Fruit fly (Drosophila melanogaster) whole organism, embryonic: Measurements from ENCODE around the gene PsGEF.
A peak's percentile ranks its signal among the peaks of the same experiment; 100 is the strongest.

Experiments
- Awh ChIP-seq: fragments of 200-800 bp; sonication (Bioruptor generic); IDR thresholded peaks from 2 replicates; pipeline ENCODE4, ENCODE4 v1.3.6; 2022; ENCODE audit warnings: missing biosample characterization, missing genetic modification characterization
- CG10431 ChIP-seq: fragments of 200-800 bp; sonication (Bioruptor generic); optimal IDR thresholded peaks from 3 replicates; lab custom pipeline; 2018; ENCODE audit warnings: missing biosample characterization, mild to moderate bottlenecking, missing genetic modification characterization
- CG12299 ChIP-seq: fragments of 200-800 bp; sonication (Bioruptor generic); optimal IDR thresholded peaks from 2 replicates; lab custom pipeline; 2018; ENCODE audit warnings: missing biosample characterization, mild to moderate bottlenecking, missing genetic modification characterization
- CG13775 ChIP-seq: fragments of 200-800 bp; sonication (Bioruptor generic); optimal IDR thresholded peaks from 3 replicates; lab custom pipeline; 2017; ENCODE audit warnings: missing biosample characterization, mild to moderate bottlenecking, missing genetic modification characterization
- CG14860 ChIP-seq: fragments of 200-800 bp; sonication (Bioruptor generic); IDR thresholded peaks from 3 replicates; pipeline ENCODE4 v1.3.6; 2022; ENCODE audit warnings: missing biosample characterization, missing genetic modification characterization; ENCODE audit not compliant: partially characterized antibody
- CG15514 ChIP-seq: fragments of 200-800 bp; sonication (Bioruptor generic); optimal IDR thresholded peaks from 3 replicates; lab custom pipeline; 2017; ENCODE audit warnings: missing biosample characterization, missing genetic modification characterization, mild to moderate bottlenecking, moderate library complexity, missing genetic modification reagents
- CG15601 ChIP-seq: fragments of 200-800 bp; sonication (Bioruptor generic); optimal IDR thresholded peaks from 3 replicates; lab custom pipeline; 2019; ENCODE audit warnings: missing biosample characterization, mild to moderate bottlenecking, missing genetic modification characterization, moderate library complexity
- CG1647 ChIP-seq: fragments of 200-800 bp; sonication (Bioruptor generic); optimal IDR thresholded peaks from 3 replicates; lab custom pipeline; 2016; ENCODE audit warnings: missing biosample characterization, missing genetic modification characterization
- CG16813 ChIP-seq: fragments of 200-800 bp; sonication (Bioruptor generic); IDR thresholded peaks from 3 replicates; pipeline ENCODE4 v1.3.6; 2022; ENCODE audit warnings: missing biosample characterization, missing genetic modification characterization; ENCODE audit not compliant: partially characterized antibody
- CG18764 ChIP-seq: fragments of 200-800 bp; sonication (Bioruptor generic); optimal IDR thresholded peaks from 3 replicates; lab custom pipeline; 2016; ENCODE audit warnings: missing biosample characterization, missing genetic modification characterization
- CG2202 ChIP-seq: fragments of 200-800 bp; sonication (Bioruptor generic); optimal IDR thresholded peaks from 2 replicates; lab custom pipeline; 2018; ENCODE audit warnings: missing biosample characterization, mild to moderate bottlenecking, missing genetic modification characterization
- CG30431 ChIP-seq: fragments of 200-800 bp; sonication (Bioruptor generic); optimal IDR thresholded peaks from 2 replicates; lab custom pipeline; 2017; ENCODE audit warnings: missing biosample characterization, missing genetic modification characterization
- CG31388 ChIP-seq: fragments of 200-800 bp; sonication (Bioruptor generic); optimal IDR thresholded peaks from 2 replicates; lab custom pipeline; 2016; ENCODE audit warnings: missing biosample characterization, missing genetic modification characterization
- CG3163 ChIP-seq: fragments of 200-800 bp; sonication (Bioruptor generic); optimal IDR thresholded peaks from 3 replicates; lab custom pipeline; 2016; ENCODE audit warnings: missing biosample characterization, missing genetic modification characterization
- CG32767 ChIP-seq: fragments of 200-800 bp; sonication (Bioruptor generic); IDR thresholded peaks from 2 replicates; pipeline ENCODE4 v1.3.6; 2022; ENCODE audit warnings: missing biosample characterization, missing genetic modification characterization
- CG4360 ChIP-seq: fragments of 200-800 bp; sonication (Bioruptor generic); IDR thresholded peaks from 2 replicates; pipeline ENCODE4 v1.3.6; 2022; ENCODE audit warnings: missing biosample characterization, missing genetic modification characterization
- CG6254 ChIP-seq: fragments of 200-800 bp; sonication (Bioruptor generic); optimal IDR thresholded peaks from 3 replicates; lab custom pipeline; 2017; ENCODE audit warnings: mild to moderate bottlenecking, missing biosample characterization, missing genetic modification reagents, missing genetic modification characterization
- CG6654 ChIP-seq: fragments of 200-800 bp; sonication (Bioruptor generic); optimal IDR thresholded peaks from 2 replicates; lab custom pipeline; 2017; ENCODE audit warnings: missing biosample characterization, mild to moderate bottlenecking, missing genetic modification characterization
- CG6791 ChIP-seq: fragments of 200-800 bp; sonication (Bioruptor generic); IDR thresholded peaks from 3 replicates; pipeline ENCODE4 v1.3.6; 2022; ENCODE audit warnings: missing biosample characterization, missing genetic modification characterization; ENCODE audit not compliant: partially characterized antibody
- CG9437 ChIP-seq: fragments of 200-800 bp; sonication (Bioruptor generic); optimal IDR thresholded peaks from 2 replicates; lab custom pipeline; 2018; ENCODE audit warnings: missing biosample characterization, mild to moderate bottlenecking, missing genetic modification characterization
- CG9609 ChIP-seq: fragments of 200-800 bp; sonication (Bioruptor generic); optimal IDR thresholded peaks from 3 replicates; lab custom pipeline; 2016; ENCODE audit warnings: missing biosample characterization, missing genetic modification characterization
- CG9817 ChIP-seq: fragments of 200-800 bp; sonication (Bioruptor generic); optimal IDR thresholded peaks from 2 replicates; lab custom pipeline; 2018; ENCODE audit warnings: missing biosample characterization, mild to moderate bottlenecking, missing genetic modification characterization, moderate library complexity
- Eip74EF ChIP-seq, 2 experiments: fragments of 200-800 bp in 1 of 2; fragments of >200 bp in 1 of 2; sonication (Bioruptor generic) in 1 of 2; optimal IDR thresholded peaks; 2 replicates each; lab custom pipeline; 2017 to 2019; ENCODE audit warnings: missing biosample characterization in 2 of 2, missing genetic modification characterization in 2 of 2, mild to moderate bottlenecking in 1 of 2, moderate library complexity in 1 of 2
- HHEX ChIP-seq: fragments of 200-800 bp; sonication (Bioruptor generic); optimal IDR thresholded peaks from 3 replicates; lab custom pipeline; 2017; ENCODE audit warnings: missing biosample characterization, mild to moderate bottlenecking, missing genetic modification characterization, missing genetic modification reagents
- HLHmδ ChIP-seq: fragments of 200-800 bp; sonication (Bioruptor generic); optimal IDR thresholded peaks from 2 replicates; lab custom pipeline; 2018; ENCODE audit warnings: missing biosample characterization, mild to moderate bottlenecking, missing genetic modification characterization, moderate library complexity
- HmgD ChIP-seq: fragments of 200-800 bp; sonication (Bioruptor generic); optimal IDR thresholded peaks from 3 replicates; lab custom pipeline; 2016; ENCODE audit warnings: missing biosample characterization, missing genetic modification characterization
- Hr78 ChIP-seq, 2 experiments: fragments of 200-800 bp in 1 of 2; fragments of >200 bp in 1 of 2; sonication (Bioruptor generic) in 1 of 2; optimal IDR thresholded peaks; 2 replicates each; lab custom pipeline; 2017 to 2019; ENCODE audit warnings: missing biosample characterization in 2 of 2, missing genetic modification characterization in 2 of 2, mild to moderate bottlenecking in 1 of 2, moderate library complexity in 1 of 2
- MTF-1 ChIP-seq: fragments of 200-800 bp; sonication (Bioruptor generic); optimal IDR thresholded peaks from 2 replicates; lab custom pipeline; 2018; ENCODE audit warnings: missing biosample characterization, mild to moderate bottlenecking, missing genetic modification characterization, borderline replicate concordance
- Nf-YA ChIP-seq: fragments of 200-800 bp; sonication (Bioruptor generic); IDR thresholded peaks from 2 replicates; pipeline ENCODE4 v1.3.6; 2022; ENCODE audit warnings: missing biosample characterization, missing genetic modification characterization
- ac ChIP-seq: fragments of 200-800 bp; sonication (Bioruptor generic); optimal IDR thresholded peaks from 3 replicates; lab custom pipeline; 2017; ENCODE audit warnings: missing biosample characterization, mild to moderate bottlenecking, missing genetic modification characterization
- ase ChIP-seq: fragments of 200-800 bp; sonication (Bioruptor generic); IDR thresholded peaks from 3 replicates; pipeline ENCODE4 v1.3.6; 2022; ENCODE audit warnings: missing biosample characterization, missing genetic modification characterization
- bbx ChIP-seq: fragments of 200-800 bp; sonication (Bioruptor generic); IDR thresholded peaks from 2 replicates; pipeline ENCODE4 v1.3.6; 2022; ENCODE audit warnings: missing biosample characterization, missing genetic modification characterization; ENCODE audit not compliant: partially characterized antibody
- da ChIP-seq: fragments of 200-800 bp; sonication (Bioruptor generic); optimal IDR thresholded peaks from 2 replicates; lab custom pipeline; 2016; ENCODE audit warnings: missing biosample characterization, missing genetic modification characterization
- danr ChIP-seq: fragments of 200-800 bp; sonication (Bioruptor generic); IDR thresholded peaks from 2 replicates; pipeline ENCODE4 v1.3.6; 2022; ENCODE audit warnings: missing biosample characterization, missing genetic modification characterization
- dmrt99B ChIP-seq: fragments of 200-800 bp; sonication (Bioruptor generic); optimal IDR thresholded peaks from 2 replicates; lab custom pipeline; 2018; ENCODE audit warnings: missing biosample characterization, mild to moderate bottlenecking, missing genetic modification characterization, moderate library complexity
- fru ChIP-seq: fragments of >200 bp; optimal IDR thresholded peaks from 2 replicates; lab custom pipeline; 2017
- grau ChIP-seq: fragments of 200-800 bp; optimal IDR thresholded peaks from 3 replicates; lab custom pipeline; 2019; ENCODE audit warnings: missing biosample characterization, mild to moderate bottlenecking, missing genetic modification characterization, moderate library complexity
- h ChIP-seq: fragments of >200 bp; optimal IDR thresholded peaks from 2 replicates; lab custom pipeline; 2017
- inv ChIP-seq: fragments of 200-800 bp; sonication (Bioruptor generic); IDR thresholded peaks from 2 replicates; pipeline ENCODE4 v1.3.6; 2022; ENCODE audit warnings: missing biosample characterization, missing genetic modification characterization; ENCODE audit not compliant: partially characterized antibody
- mirr ChIP-seq: fragments of 200-800 bp; sonication (Bioruptor generic); optimal IDR thresholded peaks from 3 replicates; lab custom pipeline; 2018; ENCODE audit warnings: missing biosample characterization, mild to moderate bottlenecking, missing genetic modification characterization
- nerfin-1 ChIP-seq: fragments of 200-800 bp; sonication (Bioruptor generic); optimal IDR thresholded peaks from 3 replicates; lab custom pipeline; 2019; ENCODE audit warnings: missing biosample characterization, mild to moderate bottlenecking, missing genetic modification characterization, moderate library complexity
- nerfin-2 ChIP-seq: fragments of 200-800 bp; sonication (Bioruptor generic); IDR thresholded peaks from 2 replicates; pipeline ENCODE4 v1.3.6; 2022; ENCODE audit warnings: missing biosample characterization, missing genetic modification characterization; ENCODE audit not compliant: partially characterized antibody
- p53 ChIP-seq: fragments of 200-800 bp; sonication (Bioruptor generic); optimal IDR thresholded peaks from 2 replicates; lab custom pipeline; 2016; ENCODE audit warnings: missing biosample characterization, missing genetic modification characterization
- ro ChIP-seq: fragments of 200-800 bp; sonication (Bioruptor generic); IDR thresholded peaks from 2 replicates; pipeline ENCODE4 v1.3.6; 2022; ENCODE audit warnings: missing biosample characterization, missing genetic modification characterization
- sd ChIP-seq: fragments of 200-800 bp; sonication (Bioruptor generic); optimal IDR thresholded peaks from 3 replicates; lab custom pipeline; 2018; ENCODE audit warnings: missing biosample characterization, mild to moderate bottlenecking, missing genetic modification characterization, moderate library complexity
- slou ChIP-seq: fragments of 200-800 bp; sonication (Bioruptor generic); optimal IDR thresholded peaks from 3 replicates; lab custom pipeline; 2016; ENCODE audit warnings: missing biosample characterization, missing genetic modification characterization
- tin ChIP-seq: fragments of 200-800 bp; sonication (Bioruptor generic); optimal IDR thresholded peaks from 3 replicates; lab custom pipeline; 2016; ENCODE audit warnings: missing biosample characterization, missing genetic modification characterization
- ttk ChIP-seq: fragments of 200-800 bp; sonication (Bioruptor generic); IDR thresholded peaks from 2 replicates; pipeline ENCODE4 v2.1.2; 2022; ENCODE audit warnings: missing biosample characterization, missing genetic modification characterization
- unpg ChIP-seq: fragments of 200-800 bp; sonication (Bioruptor generic); optimal IDR thresholded peaks from 3 replicates; lab custom pipeline; 2018; ENCODE audit warnings: missing biosample characterization, mild to moderate bottlenecking, missing genetic modification characterization, moderate library complexity
- wdn ChIP-seq: fragments of 200-800 bp; sonication (Bioruptor generic); IDR thresholded peaks from 2 replicates; pipeline ENCODE4 v1.3.6; 2022; ENCODE audit warnings: missing biosample characterization, missing genetic modification characterization

PsGEF gene

DNA sequence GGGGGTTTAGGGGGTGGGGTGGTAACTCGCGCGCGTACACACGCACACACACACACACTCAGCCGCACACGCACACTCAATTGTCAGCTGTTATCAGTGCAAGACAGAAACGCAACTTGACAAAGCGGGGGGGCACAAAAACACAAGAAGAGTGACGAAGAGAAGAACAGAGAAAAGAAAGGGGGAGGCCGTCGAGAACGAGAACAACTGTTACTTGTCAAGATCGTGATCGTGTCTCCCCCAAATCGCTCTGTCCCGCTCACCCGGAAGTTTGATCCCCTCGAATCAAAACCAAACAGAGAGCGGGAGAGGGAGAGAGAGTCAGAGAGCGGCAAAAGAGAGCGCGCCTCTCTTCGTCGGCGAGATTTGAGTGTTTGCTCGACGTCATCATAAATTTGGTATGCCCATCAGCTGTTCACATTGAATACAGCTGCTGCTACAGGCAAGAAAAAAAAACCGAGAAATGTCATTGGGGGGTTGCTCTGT is 70.1 kb downstream of the PsGEF start (continued):
- no peak for TF ChIP-seq ase (GFP tag; lab: Robert Waterston, UW)
- TF ChIP-seq Eip74EF (GFP tag; optimal IDR thresholded peaks at IDR 0.05; lab: Kevin White, UChicago) = peak in 1 of 2 experiments; percentile 98
- TF ChIP-seq CG4360 (GFP tag; lab: Robert Waterston, UW) = peak; percentile 43; the same call in 1 of the 2 replicates
- TF ChIP-seq CG18764 (GFP tag; lab: Kevin White, UChicago) = no peak
- TF ChIP-seq fru (lab: Kevin White, UChicago) = no peak
- TF ChIP-seq CG6791 (GFP tag; lab: Robert Waterston, UW) = no peak; the same call in 2 of the 3 replicates
- no peak for TF ChIP-seq CG6254 (GFP tag; lab: Kevin White, UChicago)
- no peak for TF ChIP-seq nerfin-1 (tag; lab: Kevin White, UChicago)
- no peak for TF ChIP-seq CG9437 (GFP tag; lab: Kevin White, UChicago)
- no peak for TF ChIP-seq CG15601 (tag; lab: Kevin White, UChicago)
- no peak for TF ChIP-seq wdn
- no peak for TF ChIP-seq CG9817 (tag; lab: Kevin White, UChicago)
- no peak for TF ChIP-seq CG1647 (GFP tag; lab: Kevin White, UChicago)
- peak; percentile 85 for TF ChIP-seq HLHmδ (GFP tag; lab: Kevin White, UChicago)
- no peak for TF ChIP-seq bbx (GFP tag; lab: Robert Waterston, UW)
- no peak for TF ChIP-seq MTF-1 (GFP tag; lab: Kevin White, UChicago)
- TF ChIP-seq slou (GFP tag; lab: Kevin White, UChicago) = no peak
- TF ChIP-seq p53 = no peak
- TF ChIP-seq CG10431 (GFP tag; lab: Kevin White, UChicago) = peak; percentile 49
- TF ChIP-seq CG16813 (GFP tag; lab: Robert Waterston, UW) = no peak
- TF ChIP-seq CG13775 (GFP tag; lab: Kevin White, UChicago) = no peak
- peak; percentile 65 for TF ChIP-seq sd
- no peak for TF ChIP-seq CG9609 (GFP tag; lab: Kevin White, UChicago)
- peak; percentile 48 for TF ChIP-seq CG15514 (GFP tag; lab: Kevin White, UChicago)
- no peak for TF ChIP-seq da (GFP tag; lab: Kevin White, UChicago)
- TF ChIP-seq CG32767 (GFP tag; lab: Robert Waterston, UW) = no peak
- TF ChIP-seq ttk (GFP tag; lab: Robert Waterston, UW) = no peak
- no peak for TF ChIP-seq h
- TF ChIP-seq Awh (GFP tag; lab: Robert Waterston, UW) = 0 out of 2 replicates have a peak, but pooled peaks have one; percentile 19
- TF ChIP-seq HHEX (GFP tag; lab: Kevin White, UChicago) = no peak
- TF ChIP-seq CG12299 = peak; percentile 3
- TF ChIP-seq tin = no peak
- no peak for TF ChIP-seq Hr78 (GFP tag; optimal IDR thresholded peaks at IDR 0.05; lab: Kevin White, UChicago)
- TF ChIP-seq danr = no peak
- no peak for TF ChIP-seq CG14860
- no peak for TF ChIP-seq HmgD (GFP tag; lab: Kevin White, UChicago)
- no peak for TF ChIP-seq ac
- peak; percentile 94 for TF ChIP-seq CG3163 (GFP tag; lab: Kevin White, UChicago)
- TF ChIP-seq CG30431 = no peak
- TF ChIP-seq nerfin-2 = no peak
- peak; percentile 58 for TF ChIP-seq mirr (GFP tag; lab: Kevin White, UChicago)
- TF ChIP-seq ro (GFP tag; lab: Robert Waterston, UW) = no peak
- TF ChIP-seq CG6654 (GFP tag; lab: Kevin White, UChicago) = no peak
- no peak for TF ChIP-seq dmrt99B (tag; lab: Kevin White, UChicago)
- no peak for TF ChIP-seq inv (GFP tag; lab: Robert Waterston, UW)
- no peak for TF ChIP-seq CG2202 (tag; lab: Kevin White, UChicago)
- TF ChIP-seq grau = no peak
- TF ChIP-seq unpg = no peak
- no peak for TF ChIP-seq Nf-YA (GFP tag; lab: Robert Waterston, UW)
- TF ChIP-seq CG31388 (GFP tag; lab: Kevin White, UChicago) = no peak
